Worm (Caenorhabditis elegans): ENCODE results near the gene F14H3.14.
A peak's percentile ranks its signal among the peaks of the same experiment; 100 is the strongest.

Gene F14H3.14

DNA sequence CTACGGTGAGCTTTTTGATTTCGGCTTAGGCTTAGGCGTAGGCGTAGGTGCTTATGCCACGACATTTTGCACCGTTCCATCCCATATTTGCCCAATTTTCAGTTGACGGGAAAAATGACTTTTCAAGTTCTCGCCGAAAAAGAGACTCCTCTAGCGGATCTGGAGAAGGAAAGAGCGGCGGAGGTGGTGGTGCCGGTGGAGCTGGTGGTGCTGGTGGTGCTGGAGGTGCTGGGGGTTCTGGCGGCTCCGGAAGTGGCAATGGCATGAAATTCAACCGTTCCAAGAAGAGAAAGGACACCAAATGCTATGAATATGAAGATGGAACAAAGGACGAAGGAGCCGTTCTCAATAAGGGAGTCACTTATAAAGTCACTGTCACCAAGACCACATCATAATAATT is 15.6 kb downstream of the F14H3.14 start:
- TF ChIP-seq zag-1 (tag; optimal IDR thresholded peaks at IDR 0.05) (no peak), nhr-129 (tag; optimal IDR thresholded peaks at IDR 0.05) (no peak), egl-27 (tag; optimal IDR thresholded peaks at IDR 0.05) (no peak), crh-2 (tag; optimal IDR thresholded peaks at IDR 0.05) (no peak)

- TF ChIP-seq lin-39 (tag; optimal IDR thresholded peaks at IDR 0.05) (no peak), nhr-10 (tag; optimal IDR thresholded peaks at IDR 0.05) (no peak), zag-1 (tag; optimal IDR thresholded peaks at IDR 0.05) (no peak), R02D3.7 (tag; optimal IDR thresholded peaks at IDR 0.05) (no peak)
Observed at ce11 chrV:16046573-16046972, 16.1 kb downstream of the F14H3.14 start, which contains the start of gene ZK285.2. ZK285.2 (plus strand) TSS chrV:16046873.

ce11 chrV:16045837-16046236 is 16.9 kb downstream of the F14H3.14 start, which contains the start of gene T10C6.15:
T10C6.15 (minus strand) TSS chrV:16045940.
- TF ChIP-seq alr-1 (tag; optimal IDR thresholded peaks at IDR 0.05) (no peak), nhr-25 (tag; optimal IDR thresholded peaks at IDR 0.05) (no peak), snpc-4 (tag; optimal IDR thresholded peaks at IDR 0.05) (no peak), elt-3 (tag; optimal IDR thresholded peaks at IDR 0.05) (no peak), mbf-1 (tag; optimal IDR thresholded peaks at IDR 0.05) (no peak), ztf-11 (tag; optimal IDR thresholded peaks at IDR 0.05) (no peak), sma-9 (GFP tag; optimal IDR thresholded peaks at IDR 0.05) (peak; percentile 86), sma-9 (tag; optimal IDR thresholded peaks at IDR 0.05) (no peak), egl-27 (tag; optimal IDR thresholded peaks at IDR 0.05) (no peak), sma-3 (GFP tag; optimal IDR thresholded peaks at IDR 0.05) (peak; percentile 42), peb-1 (tag; optimal IDR thresholded peaks at IDR 0.05) (no peak), dmd-4 (tag; optimal IDR thresholded peaks at IDR 0.05) (no peak), C34F6.9 (tag; optimal IDR thresholded peaks at IDR 0.05) (no peak), unc-55 (GFP tag; optimal IDR thresholded peaks at IDR 0.05) (no peak), nhr-6 (tag; optimal IDR thresholded peaks at IDR 0.05) (no peak), lin-13 (GFP tag; optimal IDR thresholded peaks at IDR 0.05) (no peak), nhr-23 (tag; optimal IDR thresholded peaks at IDR 0.05) (no peak), fos-1 (tag; optimal IDR thresholded peaks at IDR 0.05) (no peak), nhr-237 (tag; optimal IDR thresholded peaks at IDR 0.05) (no peak), ZK546.5 (tag; optimal IDR thresholded peaks at IDR 0.05) (no peak), ztf-1 (GFP tag; conservative IDR thresholded peaks at IDR 0.05) (no peak), mab-5 (tag; optimal IDR thresholded peaks at IDR 0.05) (no peak), nhr-129 (tag; optimal IDR thresholded peaks at IDR 0.05) (peak; percentile 43), ztf-4 (tag; optimal IDR thresholded peaks at IDR 0.05) (no peak), nhr-21 (tag; optimal IDR thresholded peaks at IDR 0.05) (no peak), lin-39 (tag; optimal IDR thresholded peaks at IDR 0.05) (no peak), unc-62 (GFP tag; optimal IDR thresholded peaks at IDR 0.05) (no peak), blmp-1 (tag; optimal IDR thresholded peaks at IDR 0.05; ENCODE audit: insufficient read depth) (no peak), ama-1 (optimal IDR thresholded peaks at IDR 0.05) (no peak), aly-2 (tag; optimal IDR thresholded peaks at IDR 0.05) (no peak), zag-1 (tag; optimal IDR thresholded peaks at IDR 0.05) (no peak), crh-2 (tag; optimal IDR thresholded peaks at IDR 0.05) (peak; percentile 76), ceh-82 (tag; optimal IDR thresholded peaks at IDR 0.05) (no peak), Y55F3AM.14 (GFP tag; optimal IDR thresholded peaks at IDR 0.05) (no peak), nhr-77 (tag; optimal IDR thresholded peaks at IDR 0.05) (no peak), ceh-16 (tag; optimal IDR thresholded peaks at IDR 0.05) (no peak), skn-1 (tag; optimal IDR thresholded peaks at IDR 0.05) (no peak), R02D3.7 (tag; optimal IDR thresholded peaks at IDR 0.05) (no peak), gmeb-1 (tag; optimal IDR thresholded peaks at IDR 0.05) (peak; percentile 55), elt-1 (tag; optimal IDR thresholded peaks at IDR 0.05) (no peak), lin-11 (tag; optimal IDR thresholded peaks at IDR 0.05) (no peak)

DNA sequence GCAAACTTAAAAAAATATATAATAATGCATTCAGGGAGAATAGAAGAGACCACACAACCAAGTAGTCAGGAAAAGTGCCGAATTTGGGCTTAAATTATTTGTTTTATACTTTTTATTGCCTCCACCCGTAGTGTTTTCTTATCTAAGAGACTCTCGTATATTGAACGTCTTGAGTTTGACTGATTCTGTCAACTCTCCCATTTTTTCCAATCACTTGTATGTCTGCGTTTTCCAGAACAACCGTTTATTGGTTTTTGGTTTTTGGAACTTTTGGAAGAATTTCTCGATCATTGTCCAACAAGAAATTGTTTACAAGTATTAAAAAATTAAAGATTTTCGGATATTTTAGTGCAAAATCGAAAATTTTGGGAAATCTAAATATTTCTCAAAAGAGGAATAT is 19.0 kb downstream of the F14H3.14 start:
- TF ChIP-seq crh-2 (tag; optimal IDR thresholded peaks at IDR 0.05) (peak; percentile 23), alr-1 (tag; optimal IDR thresholded peaks at IDR 0.05) (no peak), ama-1 (optimal IDR thresholded peaks at IDR 0.05) (no peak), ztf-11 (tag; optimal IDR thresholded peaks at IDR 0.05) (no peak), aly-2 (tag; optimal IDR thresholded peaks at IDR 0.05) (no peak), nhr-23 (tag; optimal IDR thresholded peaks at IDR 0.05) (no peak), sma-9 (GFP tag; optimal IDR thresholded peaks at IDR 0.05) (peak; percentile 23), sma-9 (tag; optimal IDR thresholded peaks at IDR 0.05) (no peak), lin-13 (GFP tag; optimal IDR thresholded peaks at IDR 0.05) (no peak), fos-1 (tag; optimal IDR thresholded peaks at IDR 0.05) (peak; percentile 31), snpc-4 (tag; optimal IDR thresholded peaks at IDR 0.05) (no peak), ZK546.5 (tag; optimal IDR thresholded peaks at IDR 0.05) (no peak), nhr-12 (tag; optimal IDR thresholded peaks at IDR 0.05) (no peak)
